Worm (Caenorhabditis elegans) whole organism, L2 larva: ENCODE measurements around the gene set-28.
"Not testable (repeated sequence)": the region's sequence is repeated elsewhere in the genome, so short reads cannot be mapped to it uniquely, and the experiment has no call there.

Experiments used
- R02D3.7 ChIP-seq: fragments of 150-350 bp; optimal IDR thresholded peaks from 2 replicates; lab custom pipeline; 2014; ENCODE audit warnings: missing biosample characterization, missing genetic modification characterization
- aly-2 ChIP-seq: fragments of 150-350 bp; optimal IDR thresholded peaks from 2 replicates; lab custom pipeline; 2014; ENCODE audit warnings: missing biosample characterization, missing genetic modification characterization
- ceh-16 ChIP-seq: fragments of 150-350 bp; optimal IDR thresholded peaks from 2 replicates; lab custom pipeline; 2014; ENCODE audit warnings: missing biosample characterization, missing genetic modification characterization
- ceh-82 ChIP-seq: fragments of 150-350 bp; optimal IDR thresholded peaks from 2 replicates; lab custom pipeline; 2014; ENCODE audit warnings: missing biosample characterization, missing genetic modification characterization
- dmd-4 ChIP-seq: sonication (generic microtip); optimal IDR thresholded peaks from 2 replicates; lab custom pipeline; 2017; ENCODE audit warnings: missing biosample characterization, missing genetic modification characterization
- egl-27 ChIP-seq: sonication (generic microtip); optimal IDR thresholded peaks from 3 replicates; lab custom pipeline; 2017; ENCODE audit warnings: missing biosample characterization, missing genetic modification reagents, missing genetic modification characterization
- elt-1 ChIP-seq: fragments of 150-350 bp; optimal IDR thresholded peaks from 2 replicates; lab custom pipeline; 2014; ENCODE audit warnings: missing biosample characterization, missing genetic modification characterization
- elt-3 ChIP-seq: sonication (generic microtip); optimal IDR thresholded peaks from 2 replicates; lab custom pipeline; 2017; ENCODE audit warnings: missing biosample characterization, missing genetic modification characterization
- lin-39 ChIP-seq: fragments of 150-350 bp; optimal IDR thresholded peaks from 2 replicates; lab custom pipeline; 2014; ENCODE audit warnings: missing biosample characterization, missing genetic modification reagents, missing genetic modification characterization
- lsy-2 ChIP-seq, 2 experiments: fragments of 150-350 bp in 1 of 2; sonication (generic microtip) in 1 of 2; optimal IDR thresholded peaks; 2 replicates each; lab custom pipeline; 2014 to 2017; ENCODE audit warnings: missing biosample characterization in 2 of 2, missing genetic modification characterization in 2 of 2
- mbf-1 ChIP-seq: sonication (generic microtip); optimal IDR thresholded peaks from 2 replicates; lab custom pipeline; 2017; ENCODE audit warnings: missing biosample characterization, missing genetic modification characterization
- nhr-10 ChIP-seq: sonication (generic microtip); optimal IDR thresholded peaks from 2 replicates; lab custom pipeline; 2017; ENCODE audit warnings: missing biosample characterization, missing genetic modification characterization
- nhr-11 ChIP-seq: fragments of 150-350 bp; optimal IDR thresholded peaks from 2 replicates; lab custom pipeline; 2014; ENCODE audit warnings: missing biosample characterization, missing genetic modification characterization
- nhr-129 ChIP-seq: fragments of 150-350 bp; optimal IDR thresholded peaks from 2 replicates; lab custom pipeline; 2014; ENCODE audit warnings: missing biosample characterization, missing genetic modification characterization
- nhr-21 ChIP-seq: fragments of 150-350 bp; optimal IDR thresholded peaks from 2 replicates; lab custom pipeline; 2014; ENCODE audit warnings: missing biosample characterization, missing genetic modification characterization
- nhr-23 ChIP-seq: fragments of 150-350 bp; optimal IDR thresholded peaks from 2 replicates; lab custom pipeline; 2014; ENCODE audit warnings: missing biosample characterization, missing genetic modification reagents, missing genetic modification characterization
- nhr-237 ChIP-seq: fragments of 150-350 bp; optimal IDR thresholded peaks from 2 replicates; lab custom pipeline; 2014; ENCODE audit warnings: missing biosample characterization, missing genetic modification characterization
- nhr-25 ChIP-seq: fragments of 150-350 bp; sonication (generic microtip); optimal IDR thresholded peaks from 3 replicates; lab custom pipeline; 2014; ENCODE audit warnings: missing biosample characterization, missing genetic modification characterization
- skn-1 ChIP-seq: sonication (generic microtip); optimal IDR thresholded peaks from 2 replicates; lab custom pipeline; 2017; ENCODE audit warnings: missing biosample characterization, missing genetic modification characterization
- snpc-4 ChIP-seq: fragments of 150-350 bp; optimal IDR thresholded peaks from 2 replicates; lab custom pipeline; 2014; ENCODE audit warnings: missing biosample characterization, missing genetic modification characterization
- unc-55 ChIP-seq: fragments of 150-350 bp; sonication (generic microtip); optimal IDR thresholded peaks from 3 replicates; lab custom pipeline; 2014; ENCODE audit warnings: missing biosample characterization, missing genetic modification reagents, missing genetic modification characterization
- zag-1 ChIP-seq: fragments of 150-350 bp; optimal IDR thresholded peaks from 2 replicates; lab custom pipeline; 2014; ENCODE audit warnings: missing biosample characterization, missing genetic modification characterization
- ztf-1 ChIP-seq: fragments of 200-800 bp; sonication (Bioruptor generic); conservative IDR thresholded peaks from 2 replicates; pipeline ENCODE4 v1.3.6; 2022; ENCODE audit warnings: missing genetic modification characterization, missing compliant biosample characterization
- ztf-11 ChIP-seq: sonication (generic microtip); optimal IDR thresholded peaks from 2 replicates; lab custom pipeline; 2017; ENCODE audit warnings: missing biosample characterization, missing genetic modification characterization
- ztf-4 ChIP-seq: fragments of 150-350 bp; optimal IDR thresholded peaks from 2 replicates; lab custom pipeline; 2014; ENCODE audit warnings: missing biosample characterization, missing genetic modification characterization

The set-28 gene

DNA sequence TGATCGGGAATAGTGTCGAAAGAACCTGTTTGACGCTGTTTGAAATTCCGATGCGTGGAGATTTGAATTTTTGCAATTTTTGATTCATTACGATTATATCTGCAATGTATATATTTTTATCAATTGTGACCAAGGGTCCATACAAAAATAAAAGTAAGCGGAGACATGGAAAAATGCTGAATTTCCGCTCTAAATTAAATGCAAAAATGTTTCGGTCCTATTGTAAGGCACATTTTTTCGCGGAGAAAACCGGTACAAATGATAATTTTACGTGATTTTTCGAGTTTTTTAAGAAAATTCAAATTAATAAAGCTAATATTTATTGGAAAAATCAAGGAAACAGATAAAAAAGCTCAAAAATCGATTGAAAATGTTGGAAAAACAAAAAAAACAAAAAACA is at the start of gene set-28:
set-28 (minus strand) TSS at position 101 of the 400 bp plus-strand sequence.
- TF ChIP-seq skn-1; ztf-1 (GFP tag; lab: Robert Waterston, UW); R02D3.7 (tag; lab: Kevin White, UChicago): not testable (repeated sequence)

DNA sequence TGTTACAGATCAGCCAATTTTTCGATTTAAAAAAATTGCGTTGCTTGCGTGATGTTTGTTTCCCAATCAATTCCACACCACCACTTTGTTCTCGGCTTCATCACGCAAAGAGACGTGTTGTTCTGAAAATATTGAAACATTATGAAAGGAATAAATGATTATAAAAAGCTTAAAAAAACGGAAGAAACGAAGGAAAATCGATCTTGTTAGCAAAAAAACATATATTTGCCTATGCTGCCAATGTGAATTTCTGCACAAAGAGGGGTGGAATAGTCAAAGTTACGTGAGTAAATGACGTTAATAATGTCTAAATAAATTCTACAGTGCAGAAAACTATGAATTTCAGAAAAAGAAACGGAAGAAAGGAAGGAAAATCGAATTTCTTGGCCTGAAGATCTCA is 23.7 kb upstream of the set-28 start, which contains the start of gene AC8.10:
AC8.10 (minus strand) TSS at position 101 of the 400 bp plus-strand sequence.
- TF ChIP-seq lin-39; ztf-4 (tag; lab: Kevin White, UChicago); nhr-21 (tag; lab: Kevin White, UChicago): not testable (repeated sequence)

DNA sequence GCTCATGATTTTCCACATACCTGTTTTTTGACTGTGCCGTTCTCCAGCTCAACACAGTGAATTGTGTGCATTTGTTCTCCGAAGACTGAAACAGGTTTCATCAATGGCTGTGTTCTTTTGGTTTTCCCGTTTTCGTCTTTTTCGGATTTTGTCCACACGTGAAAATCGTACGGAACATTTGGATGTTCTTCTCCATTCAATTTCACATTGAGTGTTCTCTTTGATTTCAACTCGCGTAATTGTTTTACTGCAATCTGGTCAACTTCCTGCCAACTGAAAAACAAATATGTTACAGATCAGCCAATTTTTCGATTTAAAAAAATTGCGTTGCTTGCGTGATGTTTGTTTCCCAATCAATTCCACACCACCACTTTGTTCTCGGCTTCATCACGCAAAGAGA is 14.0 kb upstream of the set-28 start, which contains the start of gene AC8.3:
AC8.3 (minus strand) TSS at position 101 of the 400 bp plus-strand sequence.
- TF ChIP-seq elt-1; nhr-237 (tag; lab: Kevin White, UChicago); elt-3: not testable (repeated sequence)
- TF ChIP-seq, all 48 proteins: peak for 0; not testable (repeated sequence) for 48

DNA sequence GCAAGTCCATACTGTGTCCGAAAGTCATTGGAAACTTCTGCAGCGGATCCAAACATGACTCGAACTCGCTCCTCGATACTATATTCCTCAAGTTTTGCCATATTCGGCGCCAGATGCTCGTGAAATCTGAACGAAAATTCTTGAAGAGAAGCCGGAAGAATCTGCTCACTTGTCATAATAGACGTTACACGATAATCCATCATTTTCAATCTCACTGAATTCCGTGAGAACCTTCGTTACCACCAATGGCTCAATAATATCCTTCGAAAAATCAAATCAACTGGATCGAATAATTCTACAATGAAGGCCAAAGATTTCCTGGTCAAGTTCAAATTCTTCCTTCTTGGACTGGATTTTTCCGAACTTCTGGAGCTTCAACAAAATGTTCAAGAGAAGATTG is 4.2 kb downstream of the set-28 start, which contains the start of gene Y73B3B.1:
Y73B3B.1 (minus strand) TSS at position 101 of the 400 bp plus-strand sequence.
- not testable (repeated sequence) for TF ChIP-seq egl-27; lsy-2 (tag; optimal IDR thresholded peaks at IDR 0.05; lab: Kevin White, UChicago); nhr-10 (tag; lab: Kevin White, UChicago)
- TF ChIP-seq, all 48 proteins: peak for 0; not testable (repeated sequence) for 48

DNA sequence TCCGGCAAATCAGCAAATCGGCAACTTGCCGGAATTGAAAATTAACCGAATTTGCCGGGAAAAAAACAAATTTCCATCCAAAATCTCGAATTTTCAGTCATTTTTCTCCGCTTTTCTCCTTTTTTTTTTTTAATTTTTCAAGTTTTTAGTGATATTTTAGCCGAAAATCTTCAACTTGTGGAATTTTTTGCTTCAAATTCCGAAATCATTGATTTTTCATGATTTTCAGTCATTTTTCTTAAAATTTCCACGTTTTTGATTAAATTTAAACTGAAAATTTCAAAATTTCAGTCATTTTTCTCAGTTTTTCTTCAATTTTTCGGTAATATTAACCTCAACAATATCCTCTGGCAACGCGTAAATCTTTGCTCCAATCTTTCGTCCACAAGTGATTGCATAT is 5.7 kb downstream of the set-28 start, which contains the start of gene Y73B3B.3:
Y73B3B.3 (plus strand) TSS at position 301 of the 400 bp plus-strand sequence.
- not testable (repeated sequence) for TF ChIP-seq mbf-1, nhr-11, nhr-129 (tag; lab: Kevin White, UChicago)

DNA sequence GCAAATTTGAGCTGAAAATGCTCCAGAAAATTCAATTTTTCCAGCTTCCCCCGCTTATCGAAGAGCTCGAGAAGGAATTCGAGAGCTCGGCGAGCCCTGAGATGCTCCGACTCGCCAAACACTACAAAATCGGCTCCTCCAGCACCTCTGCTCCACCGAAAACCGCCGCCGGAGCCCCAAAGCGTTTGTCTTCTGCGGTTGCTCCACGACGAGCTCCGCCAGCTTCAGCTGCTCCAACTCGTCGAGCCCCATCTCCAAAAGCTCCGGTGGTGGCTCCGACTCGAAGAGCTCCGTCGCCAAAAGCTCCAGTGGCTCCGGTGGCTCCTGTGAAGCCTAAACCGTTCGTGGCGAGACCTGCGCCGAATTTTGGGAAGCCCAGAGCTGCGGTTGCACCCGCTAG is 19.0 kb downstream of the set-28 start:
- TF ChIP-seq ztf-11 (no peak), aly-2 (tag; lab: Kevin White, UChicago) (no peak), snpc-4 (no peak), ceh-16 (tag; lab: Kevin White, UChicago) (no peak), dmd-4 (tag; lab: Kevin White, UChicago) (no peak)

DNA sequence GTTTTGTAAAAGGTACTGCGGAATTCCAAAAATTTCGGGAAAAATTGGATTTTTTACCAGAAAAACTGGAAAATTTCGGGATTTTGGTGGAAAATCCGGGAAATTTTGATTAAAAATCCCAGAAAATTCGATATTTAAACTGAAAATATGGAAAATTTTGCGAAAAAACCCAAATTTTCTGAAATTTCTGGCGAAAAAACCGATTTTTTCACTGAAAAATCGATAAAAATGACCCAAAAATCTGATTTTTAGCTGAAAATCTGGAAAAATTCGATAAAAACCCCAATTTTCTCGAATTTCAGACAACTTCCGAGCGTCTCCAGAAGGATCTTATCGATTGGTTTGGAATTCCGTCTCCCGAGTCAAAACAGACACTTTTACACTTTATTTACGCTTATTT is 22.9 kb downstream of the set-28 start, which contains the start of gene T08D2.8:
T08D2.8 (plus strand) TSS at position 301 of the 400 bp plus-strand sequence.
- TF ChIP-seq ztf-4 (tag; lab: Kevin White, UChicago) (no peak), nhr-11 (tag; lab: Kevin White, UChicago) (no peak), ceh-82 (no peak)

DNA sequence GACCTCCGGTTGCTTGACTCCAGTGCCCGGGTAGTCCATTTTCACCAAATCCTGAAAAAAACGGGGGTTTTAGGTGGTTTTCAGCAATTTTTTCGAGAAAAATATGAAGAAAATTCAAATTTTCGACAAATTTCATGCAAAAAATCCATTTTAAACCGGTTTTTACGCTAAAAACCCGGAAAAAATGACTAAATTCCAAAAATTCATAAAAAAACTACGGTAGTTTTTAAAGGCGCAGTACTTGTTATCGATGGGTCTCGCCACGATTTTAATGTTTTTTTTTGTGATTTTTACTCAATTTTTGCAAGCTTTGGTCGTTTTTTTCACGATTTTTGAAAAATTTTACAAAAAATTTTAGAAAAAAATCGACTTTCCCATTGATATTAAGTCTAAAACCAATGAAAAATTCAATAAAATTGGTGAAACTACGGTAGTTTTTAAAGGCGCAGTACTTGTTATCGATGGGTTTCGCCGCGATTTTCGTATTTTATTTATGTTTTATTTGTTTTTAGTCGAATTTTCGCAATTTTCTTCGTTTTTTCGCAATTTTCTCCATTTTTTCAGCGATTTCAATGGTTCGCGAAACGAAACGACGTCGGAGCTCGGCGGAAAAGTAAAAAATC is 33.2 kb downstream of the set-28 start, which contains the start of the genes T08D2.6 and chkr-1:
T08D2.6 (minus strand) TSS at position 51 of the 623 bp plus-strand sequence.
chkr-1 (plus strand) TSS at position 573 of the 623 bp plus-strand sequence.
- not testable (repeated sequence) for TF ChIP-seq nhr-23 (tag; lab: Kevin White, UChicago); unc-55; nhr-11 (tag; lab: Kevin White, UChicago)

DNA sequence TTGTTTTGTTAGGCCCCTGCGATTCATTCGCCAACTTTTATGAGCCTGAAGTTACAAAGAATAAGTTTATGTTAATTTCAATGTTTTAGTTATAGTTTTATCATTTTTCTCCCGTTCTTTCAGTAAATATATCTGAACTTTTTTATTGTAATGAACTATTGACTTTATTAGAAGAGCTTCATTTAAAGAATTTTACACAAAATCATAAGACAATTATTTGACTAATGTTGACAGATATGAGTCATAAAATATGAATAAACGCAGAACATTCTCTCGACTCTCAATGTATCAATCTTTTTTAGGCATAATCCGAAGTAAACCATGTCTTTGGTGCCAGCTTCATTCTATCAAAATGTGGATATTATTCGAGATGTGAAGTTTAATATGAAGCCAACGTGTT is 38.3 kb downstream of the set-28 start, which contains the start of the genes T08D2.5 and T08D2.4:
T08D2.5 (plus strand) TSS at position 301 of the 400 bp plus-strand sequence.
T08D2.4 (plus strand) TSS at position 322 of the 400 bp plus-strand sequence.
- TF ChIP-seq zag-1 (tag; lab: Kevin White, UChicago) (no peak), lin-39 (no peak), nhr-25 (no peak)
